Fruit fly (Drosophila melanogaster): ENCODE results near the gene CG14050.

Gene CG14050

dm6 chrX:2318369-2318768 lies 7.6 kb downstream of the CG14050 start (continued):
- TF ChIP-seq CG10274 (GFP tag; optimal IDR thresholded peaks at IDR 0.05) = no peak
- TF ChIP-seq danr (GFP tag; IDR thresholded peaks at IDR 0.05) = no peak
- TF ChIP-seq CG13894 (tag; optimal IDR thresholded peaks at IDR 0.05) = no peak
- no peak for TF ChIP-seq emc (GFP tag; optimal IDR thresholded peaks at IDR 0.05)
- peak; percentile 5 for TF ChIP-seq CG12659 (GFP tag; optimal IDR thresholded peaks at IDR 0.05)
- peak; percentile 82 for TF ChIP-seq CG4730 (GFP tag; IDR thresholded peaks at IDR 0.05)
- TF ChIP-seq CG14441 (GFP tag; IDR thresholded peaks at IDR 0.05) = peak; percentile 74
- no peak for TF ChIP-seq kah (GFP tag; optimal IDR thresholded peaks at IDR 0.05)
- TF ChIP-seq ewg (GFP tag; optimal IDR thresholded peaks at IDR 0.05) = peak; percentile 37
- no peak for TF ChIP-seq fd3F (GFP tag; optimal IDR thresholded peaks at IDR 0.05)
- no peak for TF ChIP-seq MESR4 (GFP tag; optimal IDR thresholded peaks at IDR 0.05)
- TF ChIP-seq HLH4C (GFP tag; IDR thresholded peaks at IDR 0.05; ENCODE audit: partially characterized antibody) = no peak
- TF ChIP-seq CG43689 (GFP tag; IDR thresholded peaks at IDR 0.05) = no peak
- TF ChIP-seq CG10321 (GFP tag; IDR thresholded peaks at IDR 0.05) = no peak
- peak; percentile 75 for TF ChIP-seq pb (GFP tag; optimal IDR thresholded peaks at IDR 0.05)
- no peak for TF ChIP-seq sqz (GFP tag; optimal IDR thresholded peaks at IDR 0.05)
- peak; percentile 73 for TF ChIP-seq CG31441 (GFP tag; IDR thresholded peaks at IDR 0.05)
- TF ChIP-seq ci (GFP tag; IDR thresholded peaks at IDR 0.05) = peak; percentile 86
- TF ChIP-seq lola (GFP tag; optimal IDR thresholded peaks at IDR 0.05) = peak in 1 of 3 experiments; percentile 36
- TF ChIP-seq CG7987 (GFP tag; optimal IDR thresholded peaks at IDR 0.05) = no peak
- no peak for TF ChIP-seq CG15073 (GFP tag; optimal IDR thresholded peaks at IDR 0.05)
- no peak for TF ChIP-seq CG34224 (GFP tag; IDR thresholded peaks at IDR 0.05; ENCODE audit: partially characterized antibody)
- peak; percentile 51 for TF ChIP-seq CG1792 (GFP tag; optimal IDR thresholded peaks at IDR 0.05)
- peak; percentile 42 for TF ChIP-seq CG8924 (tag; optimal IDR thresholded peaks at IDR 0.05)
- TF ChIP-seq BEAF-32 (GFP tag; optimal IDR thresholded peaks at IDR 0.05) = no peak
- TF ChIP-seq CG1602 (GFP tag; optimal IDR thresholded peaks at IDR 0.05) = peak; percentile 12

dm6 chrX:2317347-2317832 lies 8.6 kb downstream of the CG14050 start:
- TF ChIP-seq CG2712 (tag; optimal IDR thresholded peaks at IDR 0.05) = peak; percentile 18
- TF ChIP-seq Meics (GFP tag; optimal IDR thresholded peaks at IDR 0.05) = peak; percentile 27
- peak; percentile 2 for TF ChIP-seq exex (tag; optimal IDR thresholded peaks at IDR 0.05)
- peak; percentile 10 for TF ChIP-seq CG17568 (GFP tag; optimal IDR thresholded peaks at IDR 0.05)
- no peak for TF ChIP-seq cato (GFP tag; optimal IDR thresholded peaks at IDR 0.05; ENCODE audit: borderline replicate concordance)
- TF ChIP-seq CG11560 (tag; IDR thresholded peaks at IDR 0.05) = no peak
- no peak for TF ChIP-seq Ptx1 (GFP tag; IDR thresholded peaks at IDR 0.05)
- no peak for TF ChIP-seq Gug (GFP tag; IDR thresholded peaks at IDR 0.05)
- TF ChIP-seq NC2β (GFP tag; optimal IDR thresholded peaks at IDR 0.05) = no peak
- no peak for TF ChIP-seq bbx (GFP tag; IDR thresholded peaks at IDR 0.05; ENCODE audit: partially characterized antibody)
- TF ChIP-seq CG12659 (GFP tag; optimal IDR thresholded peaks at IDR 0.05) = no peak
- no peak for TF ChIP-seq CG11456 (GFP tag; IDR thresholded peaks at IDR 0.05)
- TF ChIP-seq C15 (GFP tag; IDR thresholded peaks at IDR 0.05) = no peak
- TF ChIP-seq CrebB (tag; optimal IDR thresholded peaks at IDR 0.05) = no peak
- TF ChIP-seq CG10654 (GFP tag; optimal IDR thresholded peaks at IDR 0.05) = no peak
- no peak for TF ChIP-seq CG6175 (GFP tag; IDR thresholded peaks at IDR 0.05)
- TF ChIP-seq kah (GFP tag; optimal IDR thresholded peaks at IDR 0.05) = peak; percentile 32
- TF ChIP-seq Sox102F (GFP tag; optimal IDR thresholded peaks at IDR 0.05) = no peak
- no peak for TF ChIP-seq CG2120 (GFP tag; optimal IDR thresholded peaks at IDR 0.05)
- TF ChIP-seq CG8765 (GFP tag; IDR thresholded peaks at IDR 0.05) = no peak
- no peak for TF ChIP-seq CG8281 (tag; optimal IDR thresholded peaks at IDR 0.05)
- TF ChIP-seq CG17328 (GFP tag; IDR thresholded peaks at IDR 0.05) = no peak; the same call in 1 of the 2 replicates
- no peak for TF ChIP-seq CG12391 (tag; optimal IDR thresholded peaks at IDR 0.05)
- TF ChIP-seq CG34376 (GFP tag; optimal IDR thresholded peaks at IDR 0.05) = peak; percentile 76
- TF ChIP-seq CG9817 (tag; optimal IDR thresholded peaks at IDR 0.05) = no peak
- TF ChIP-seq odd (GFP tag; optimal IDR thresholded peaks at IDR 0.05) = peak; percentile 15
- TF ChIP-seq Asciz (GFP tag; optimal IDR thresholded peaks at IDR 0.05) = no peak
